Fruit fly (Drosophila melanogaster): Measurements from ENCODE around the gene Marcal1.

Gene Marcal1

DNA sequence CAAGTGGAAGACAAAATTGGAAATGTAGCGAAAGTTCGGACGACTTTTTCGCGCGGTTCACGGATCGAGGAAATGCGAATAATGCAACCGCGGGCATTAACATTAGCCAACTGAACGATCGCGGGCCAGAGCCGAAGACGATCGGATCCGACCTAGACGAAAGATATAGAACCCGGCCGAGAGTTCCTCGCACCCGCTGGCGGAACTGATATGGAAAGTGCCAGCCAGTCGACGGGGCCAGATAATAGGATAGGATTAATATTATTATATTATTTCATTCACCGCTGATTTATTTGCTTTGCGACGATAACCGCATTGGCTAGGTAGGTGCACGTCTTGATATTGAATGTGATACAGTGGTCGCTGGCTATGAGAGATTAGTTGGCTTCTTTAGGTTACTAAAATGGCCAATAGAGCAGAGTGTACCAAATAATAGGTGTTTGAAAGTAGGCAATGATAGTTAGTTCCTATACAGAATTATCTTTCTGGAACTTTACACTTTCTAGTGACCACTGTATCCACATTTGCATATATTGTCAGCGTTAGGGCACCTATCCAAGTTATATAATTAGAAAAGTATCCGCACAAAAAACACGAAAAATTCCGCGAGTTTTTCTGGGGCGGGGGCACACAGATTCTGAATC, 44.2 kb downstream of the Marcal1 start (continued):
- TF ChIP-seq Rfx (GFP tag; IDR thresholded peaks at IDR 0.05) (peak; percentile 86), CG9215 (GFP tag; IDR thresholded peaks at IDR 0.05) (peak; percentile 55; the same call in 1 of the 2 replicates), abd-A (tag; optimal IDR thresholded peaks at IDR 0.05) (no peak), CG4617 (GFP tag; optimal IDR thresholded peaks at IDR 0.05; ENCODE audit: borderline replicate concordance) (peak; percentile 10), CG6254 (GFP tag; optimal IDR thresholded peaks at IDR 0.05) (peak; percentile 34), CG14860 (GFP tag; IDR thresholded peaks at IDR 0.05; ENCODE audit: partially characterized antibody) (no peak), CG12104 (GFP tag; optimal IDR thresholded peaks at IDR 0.05) (peak; percentile 39), vfl (GFP tag; optimal IDR thresholded peaks at IDR 0.05) (peak; percentile 19), p53 (GFP tag; optimal IDR thresholded peaks at IDR 0.05) (no peak), CG33213 (GFP tag; optimal IDR thresholded peaks at IDR 0.05) (peak; percentile 47), CG3407 (GFP tag; optimal IDR thresholded peaks at IDR 0.05) (no peak), CG17802 (tag; optimal IDR thresholded peaks at IDR 0.05) (no peak), CG3163 (GFP tag; optimal IDR thresholded peaks at IDR 0.05) (no peak), CG14965 (GFP tag; optimal IDR thresholded peaks at IDR 0.05; ENCODE audit: borderline replicate concordance) (no peak), jumu (GFP tag; optimal IDR thresholded peaks at IDR 0.05) (peak; percentile 48), CG14667 (GFP tag; IDR thresholded peaks at IDR 0.05) (peak; percentile 65), Mad (GFP tag; optimal IDR thresholded peaks at IDR 0.05) (peak; percentile 41), sima (GFP tag; optimal IDR thresholded peaks at IDR 0.05) (peak; percentile 40), lola (GFP tag; optimal IDR thresholded peaks at IDR 0.05) (peak in 1 of 3 experiments; percentile 47), CG10543 (GFP tag; optimal IDR thresholded peaks at IDR 0.05) (no peak), Dad (GFP tag; optimal IDR thresholded peaks at IDR 0.05) (peak; percentile 44), CG1647 (GFP tag; optimal IDR thresholded peaks at IDR 0.05) (peak; percentile 36), pita (GFP tag; optimal IDR thresholded peaks at IDR 0.05) (no peak), CG5180 (GFP tag; optimal IDR thresholded peaks at IDR 0.05) (peak; percentile 22), Rx (GFP tag; IDR thresholded peaks at IDR 0.05) (peak; percentile 64), zen (tag; optimal IDR thresholded peaks at IDR 0.05) (no peak), CG31365 (tag; optimal IDR thresholded peaks at IDR 0.05) (no peak), ap (GFP tag; IDR thresholded peaks at IDR 0.05) (peak; percentile 49; the same call in 1 of the 2 replicates), Taf1 (GFP tag; IDR thresholded peaks at IDR 0.05) (peak; percentile 68), CG4328 (GFP tag; optimal IDR thresholded peaks at IDR 0.05) (peak; percentile 31), CG9876 (GFP tag; optimal IDR thresholded peaks at IDR 0.05) (peak; percentile 18), CG3726 (GFP tag; IDR thresholded peaks at IDR 0.05) (0 out of 3 replicates have a peak, but pooled peaks have one; percentile 51), CG11696 (GFP tag; IDR thresholded peaks at IDR 0.05) (no peak; the same call in 1 of the 2 replicates), yki (optimal IDR thresholded peaks at IDR 0.05) (no peak), Ada2b (GFP tag; IDR thresholded peaks at IDR 0.05) (peak; percentile 76), CG7786 (GFP tag; optimal IDR thresholded peaks at IDR 0.05) (peak; percentile 58), Ptx1 (GFP tag; IDR thresholded peaks at IDR 0.05) (peak; percentile 76), Hr39 (optimal IDR thresholded peaks at IDR 0.05) (no peak), CG18764 (GFP tag; optimal IDR thresholded peaks at IDR 0.05) (peak; percentile 42), pum (GFP tag; optimal IDR thresholded peaks at IDR 0.05) (peak; percentile 43), CG10209 (GFP tag; optimal IDR thresholded peaks at IDR 0.05) (peak; percentile 72), CG7745 (tag; optimal IDR thresholded peaks at IDR 0.05) (no peak), CG7963 (GFP tag; IDR thresholded peaks at IDR 0.05; ENCODE audit: partially characterized antibody) (no peak), Opbp (GFP tag; IDR thresholded peaks at IDR 0.05; ENCODE audit: partially characterized antibody) (no peak), Poxn (GFP tag; IDR thresholded peaks at IDR 0.05) (no peak), gsb (GFP tag; IDR thresholded peaks at IDR 0.05) (0 out of 2 replicates have a peak, but pooled peaks have one; percentile 25), Atf6 (GFP tag; IDR thresholded peaks at IDR 0.05) (peak; percentile 70; the same call in 1 of the 2 replicates), Awh (GFP tag; IDR thresholded peaks at IDR 0.05) (peak; percentile 56; the same call in 1 of the 2 replicates), CG7839 (tag; optimal IDR thresholded peaks at IDR 0.05) (peak; percentile 78)

All from whole organism, embryonic.